Worm (Caenorhabditis elegans): ENCODE data around the gene srx-122.

srx-122 gene

ce11 chrV:3256809-3257208 is 40.9 kb downstream of the srx-122 start:
- TF ChIP-seq ztf-29 (GFP tag; IDR thresholded peaks at IDR 0.05) (no peak), ref-1 (GFP tag; conservative IDR thresholded peaks at IDR 0.05) (no peak), flt-1 (GFP tag; IDR thresholded peaks at IDR 0.05) (no peak), ztf-23 (GFP tag; IDR thresholded peaks at IDR 0.05) (no peak), cog-1 (tag; optimal IDR thresholded peaks at IDR 0.05) (no peak), T22C8.4 (GFP tag; IDR thresholded peaks at IDR 0.05) (no peak), klf-2 (GFP tag; conservative IDR thresholded peaks at IDR 0.05) (no peak), med-1 (GFP tag; optimal IDR thresholded peaks at IDR 0.05; ENCODE audit: insufficient read depth) (no peak), tab-1 (GFP tag; IDR thresholded peaks at IDR 0.05) (no peak)

- TF ChIP-seq med-1 (GFP tag; optimal IDR thresholded peaks at IDR 0.05; ENCODE audit: insufficient read depth), result no peak
These were observed 41.6 kb downstream of the srx-122 start, which contains the start of gene srt-63 for ce11 chrV:3256051-3256450. srt-63 (minus strand) TSS chrV:3256151.

- TF ChIP-seq ref-1 (GFP tag; conservative IDR thresholded peaks at IDR 0.05), result no peak
- TF ChIP-seq ztf-23 (GFP tag; IDR thresholded peaks at IDR 0.05), result no peak
- no peak for TF ChIP-seq tab-1 (GFP tag; IDR thresholded peaks at IDR 0.05)
- TF ChIP-seq med-1 (GFP tag; optimal IDR thresholded peaks at IDR 0.05; ENCODE audit: insufficient read depth), result no peak
These were observed 47.5 kb downstream of the srx-122 start, which contains the start of gene T28A11.13 for ce11 chrV:3250153-3250552. T28A11.13 (minus strand) TSS chrV:3250253.

ce11 chrV:3247515-3247914 is 50.1 kb downstream of the srx-122 start, which contains the start of gene srj-8:
srj-8 (plus strand) TSS chrV:3247815.
- no peak for TF ChIP-seq med-1 (GFP tag; optimal IDR thresholded peaks at IDR 0.05; ENCODE audit: insufficient read depth)
- no peak for TF ChIP-seq cog-1 (tag; optimal IDR thresholded peaks at IDR 0.05)
- no peak for TF ChIP-seq klf-2 (GFP tag; conservative IDR thresholded peaks at IDR 0.05)
- no peak for TF ChIP-seq ref-1 (GFP tag; conservative IDR thresholded peaks at IDR 0.05)
- no peak for TF ChIP-seq ztf-23 (GFP tag; IDR thresholded peaks at IDR 0.05)
- no peak for TF ChIP-seq T22C8.4 (GFP tag; IDR thresholded peaks at IDR 0.05)
- no peak for TF ChIP-seq ztf-29 (GFP tag; IDR thresholded peaks at IDR 0.05)
- TF ChIP-seq tab-1 (GFP tag; IDR thresholded peaks at IDR 0.05), result no peak
- no peak for TF ChIP-seq flt-1 (GFP tag; IDR thresholded peaks at IDR 0.05)

Measured in whole organism, midembryonic.